Worm (Caenorhabditis elegans) whole organism, L2 larva: Measurements from ENCODE around the gene F07C3.2.

Experiments
- C34F6.9 ChIP-seq: fragments of 150-350 bp; optimal IDR thresholded peaks from 2 replicates; lab custom pipeline; 2014; ENCODE audit warnings: missing biosample characterization, missing genetic modification characterization
- F13H6.1 ChIP-seq: sonication (generic microtip); optimal IDR thresholded peaks from 2 replicates; lab custom pipeline; 2016; ENCODE audit warnings: missing genetic modification characterization, missing compliant biosample characterization
- R02D3.7 ChIP-seq: fragments of 150-350 bp; optimal IDR thresholded peaks from 2 replicates; lab custom pipeline; 2014; ENCODE audit warnings: missing biosample characterization, missing genetic modification characterization
- Y55F3AM.14 ChIP-seq: fragments of 200-800 bp; sonication (Bioruptor generic); optimal IDR thresholded peaks from 2 replicates; lab custom pipeline; 2018; ENCODE audit warnings: mild to moderate bottlenecking, missing genetic modification characterization, missing compliant biosample characterization
- ZK546.5 ChIP-seq: sonication (generic microtip); optimal IDR thresholded peaks from 2 replicates; lab custom pipeline; 2017; ENCODE audit warnings: missing biosample characterization, missing genetic modification characterization
- alr-1 ChIP-seq: fragments of 150-350 bp; optimal IDR thresholded peaks from 2 replicates; lab custom pipeline; 2014; ENCODE audit warnings: missing biosample characterization, missing genetic modification characterization
- aly-2 ChIP-seq: fragments of 150-350 bp; optimal IDR thresholded peaks from 2 replicates; lab custom pipeline; 2014; ENCODE audit warnings: missing biosample characterization, missing genetic modification characterization
- ama-1 ChIP-seq: fragments of 150-350 bp; optimal IDR thresholded peaks from 2 replicates; lab custom pipeline; 2018; ENCODE audit warnings: inconsistent platforms
- blmp-1 ChIP-seq: sonication (generic microtip); optimal IDR thresholded peaks from 2 replicates; lab custom pipeline; 2017; ENCODE audit warnings: missing genetic modification characterization, mild to moderate bottlenecking, missing compliant biosample characterization, antibody characterized with exemption, moderate library complexity; ENCODE audit not compliant: insufficient read depth
- ceh-16 ChIP-seq: fragments of 150-350 bp; optimal IDR thresholded peaks from 2 replicates; lab custom pipeline; 2014; ENCODE audit warnings: missing biosample characterization, missing genetic modification characterization
- ceh-82 ChIP-seq: fragments of 150-350 bp; optimal IDR thresholded peaks from 2 replicates; lab custom pipeline; 2014; ENCODE audit warnings: missing biosample characterization, missing genetic modification characterization
- crh-2 ChIP-seq: sonication (generic microtip); optimal IDR thresholded peaks from 2 replicates; lab custom pipeline; 2017; ENCODE audit warnings: missing biosample characterization, missing genetic modification characterization
- dmd-4 ChIP-seq: sonication (generic microtip); optimal IDR thresholded peaks from 2 replicates; lab custom pipeline; 2017; ENCODE audit warnings: missing biosample characterization, missing genetic modification characterization
- egl-27 ChIP-seq: sonication (generic microtip); optimal IDR thresholded peaks from 3 replicates; lab custom pipeline; 2017; ENCODE audit warnings: missing biosample characterization, missing genetic modification reagents, missing genetic modification characterization
- elt-1 ChIP-seq: fragments of 150-350 bp; optimal IDR thresholded peaks from 2 replicates; lab custom pipeline; 2014; ENCODE audit warnings: missing biosample characterization, missing genetic modification characterization
- elt-3 ChIP-seq: sonication (generic microtip); optimal IDR thresholded peaks from 2 replicates; lab custom pipeline; 2017; ENCODE audit warnings: missing biosample characterization, missing genetic modification characterization
- fos-1 ChIP-seq: fragments of 150-350 bp; optimal IDR thresholded peaks from 2 replicates; lab custom pipeline; 2014; ENCODE audit warnings: missing biosample characterization, missing genetic modification characterization
- gmeb-1 ChIP-seq: fragments of 150-350 bp; optimal IDR thresholded peaks from 2 replicates; lab custom pipeline; 2014; ENCODE audit warnings: missing biosample characterization, missing genetic modification characterization
- lin-11 ChIP-seq: fragments of 150-350 bp; sonication (generic microtip); optimal IDR thresholded peaks from 2 replicates; lab custom pipeline; 2014; ENCODE audit warnings: missing biosample characterization, missing genetic modification characterization, inconsistent platforms, mixed read lengths
- lin-13 ChIP-seq: fragments of 150-350 bp; optimal IDR thresholded peaks from 2 replicates; lab custom pipeline; 2014; ENCODE audit warnings: missing biosample characterization, missing genetic modification reagents, missing genetic modification characterization
- lin-39 ChIP-seq: fragments of 150-350 bp; optimal IDR thresholded peaks from 2 replicates; lab custom pipeline; 2014; ENCODE audit warnings: missing biosample characterization, missing genetic modification reagents, missing genetic modification characterization
- lsy-2 ChIP-seq, 2 experiments: fragments of 150-350 bp in 1 of 2; sonication (generic microtip) in 1 of 2; optimal IDR thresholded peaks; 2 replicates each; lab custom pipeline; 2014 to 2017; ENCODE audit warnings: missing biosample characterization in 2 of 2, missing genetic modification characterization in 2 of 2
- mab-5 ChIP-seq: fragments of 150-350 bp; optimal IDR thresholded peaks from 2 replicates; lab custom pipeline; 2014; ENCODE audit warnings: missing biosample characterization, missing genetic modification characterization
- mbf-1 ChIP-seq: sonication (generic microtip); optimal IDR thresholded peaks from 2 replicates; lab custom pipeline; 2017; ENCODE audit warnings: missing biosample characterization, missing genetic modification characterization
- mdl-1 ChIP-seq, 2 experiments: fragments of 150-350 bp in 1 of 2; sonication (generic microtip) in 1 of 2; optimal IDR thresholded peaks; 2 replicates each; lab custom pipeline; 2017; ENCODE audit warnings: missing biosample characterization in 2 of 2, missing genetic modification characterization in 2 of 2
- nhr-10 ChIP-seq: sonication (generic microtip); optimal IDR thresholded peaks from 2 replicates; lab custom pipeline; 2017; ENCODE audit warnings: missing biosample characterization, missing genetic modification characterization
- nhr-11 ChIP-seq: fragments of 150-350 bp; optimal IDR thresholded peaks from 2 replicates; lab custom pipeline; 2014; ENCODE audit warnings: missing biosample characterization, missing genetic modification characterization
- nhr-12 ChIP-seq: fragments of 150-350 bp; optimal IDR thresholded peaks from 2 replicates; lab custom pipeline; 2014; ENCODE audit warnings: missing biosample characterization, missing genetic modification characterization
- nhr-129 ChIP-seq: fragments of 150-350 bp; optimal IDR thresholded peaks from 2 replicates; lab custom pipeline; 2014; ENCODE audit warnings: missing biosample characterization, missing genetic modification characterization
- nhr-21 ChIP-seq: fragments of 150-350 bp; optimal IDR thresholded peaks from 2 replicates; lab custom pipeline; 2014; ENCODE audit warnings: missing biosample characterization, missing genetic modification characterization
- nhr-23 ChIP-seq: fragments of 150-350 bp; optimal IDR thresholded peaks from 2 replicates; lab custom pipeline; 2014; ENCODE audit warnings: missing biosample characterization, missing genetic modification reagents, missing genetic modification characterization
- nhr-237 ChIP-seq: fragments of 150-350 bp; optimal IDR thresholded peaks from 2 replicates; lab custom pipeline; 2014; ENCODE audit warnings: missing biosample characterization, missing genetic modification characterization
- nhr-25 ChIP-seq: fragments of 150-350 bp; sonication (generic microtip); optimal IDR thresholded peaks from 3 replicates; lab custom pipeline; 2014; ENCODE audit warnings: missing biosample characterization, missing genetic modification characterization
- nhr-6 ChIP-seq: fragments of 150-350 bp; optimal IDR thresholded peaks from 2 replicates; lab custom pipeline; 2014; ENCODE audit warnings: missing biosample characterization, missing genetic modification characterization
- nhr-77 ChIP-seq: fragments of 150-350 bp; optimal IDR thresholded peaks from 2 replicates; lab custom pipeline; 2014; ENCODE audit warnings: missing biosample characterization, missing genetic modification characterization
- peb-1 ChIP-seq: fragments of 150-350 bp; optimal IDR thresholded peaks from 2 replicates; lab custom pipeline; 2014; ENCODE audit warnings: missing biosample characterization, missing genetic modification characterization
- sem-4 ChIP-seq: fragments of 150-350 bp; optimal IDR thresholded peaks from 2 replicates; lab custom pipeline; 2014; ENCODE audit warnings: missing biosample characterization, missing genetic modification reagents, missing genetic modification characterization
- skn-1 ChIP-seq: sonication (generic microtip); optimal IDR thresholded peaks from 2 replicates; lab custom pipeline; 2017; ENCODE audit warnings: missing biosample characterization, missing genetic modification characterization
- sma-3 ChIP-seq: sonication (generic microtip); optimal IDR thresholded peaks from 2 replicates; lab custom pipeline; 2016; ENCODE audit warnings: missing genetic modification reagents, missing genetic modification characterization, missing compliant biosample characterization
- sma-9 ChIP-seq, 2 experiments: fragments of 150-350 bp in 1 of 2; sonication (generic microtip) in 1 of 2; optimal IDR thresholded peaks; 2 replicates each; lab custom pipeline; 2014 to 2016; ENCODE audit warnings: missing genetic modification characterization in 2 of 2, mild to moderate bottlenecking in 1 of 2, missing biosample characterization in 1 of 2, missing compliant biosample characterization in 1 of 2, missing genetic modification reagents in 1 of 2, moderate library complexity in 1 of 2
- snpc-4 ChIP-seq: fragments of 150-350 bp; optimal IDR thresholded peaks from 2 replicates; lab custom pipeline; 2014; ENCODE audit warnings: missing biosample characterization, missing genetic modification characterization
- unc-39 ChIP-seq: fragments of 150-350 bp; optimal IDR thresholded peaks from 2 replicates; lab custom pipeline; 2014; ENCODE audit warnings: missing biosample characterization, missing genetic modification characterization
- unc-55 ChIP-seq: fragments of 150-350 bp; sonication (generic microtip); optimal IDR thresholded peaks from 3 replicates; lab custom pipeline; 2014; ENCODE audit warnings: missing biosample characterization, missing genetic modification reagents, missing genetic modification characterization
- unc-62 ChIP-seq: fragments of 150-350 bp; optimal IDR thresholded peaks from 2 replicates; lab custom pipeline; 2014; ENCODE audit warnings: missing biosample characterization, missing genetic modification reagents, missing genetic modification characterization
- zag-1 ChIP-seq: fragments of 150-350 bp; optimal IDR thresholded peaks from 2 replicates; lab custom pipeline; 2014; ENCODE audit warnings: missing biosample characterization, missing genetic modification characterization
- ztf-1 ChIP-seq: fragments of 200-800 bp; sonication (Bioruptor generic); conservative IDR thresholded peaks from 2 replicates; pipeline ENCODE4 v1.3.6; 2022; ENCODE audit warnings: missing genetic modification characterization, missing compliant biosample characterization
- ztf-11 ChIP-seq: sonication (generic microtip); optimal IDR thresholded peaks from 2 replicates; lab custom pipeline; 2017; ENCODE audit warnings: missing biosample characterization, missing genetic modification characterization
- ztf-4 ChIP-seq: fragments of 150-350 bp; optimal IDR thresholded peaks from 2 replicates; lab custom pipeline; 2014; ENCODE audit warnings: missing biosample characterization, missing genetic modification characterization

The F07C3.2 gene

ce11 chrV:9274127-9275042 is 48.5 kb downstream of the F07C3.2 start:
- peak; percentile 69 for TF ChIP-seq nhr-23 (tag; lab: Kevin White, UChicago)
- no peak for TF ChIP-seq lin-39 (tag; lab: Kevin White, UChicago)
- peak; percentile 15 for TF ChIP-seq elt-1 (tag; lab: Kevin White, UChicago)
- no peak for TF ChIP-seq C34F6.9 (tag; lab: Kevin White, UChicago)
- TF ChIP-seq mab-5 = peak; percentile 27
- no peak for TF ChIP-seq skn-1 (tag; lab: Kevin White, UChicago)
- TF ChIP-seq sem-4 (tag; lab: Kevin White, UChicago) = no peak
- no peak for TF ChIP-seq fos-1
- TF ChIP-seq nhr-11 (tag; lab: Kevin White, UChicago) = no peak
- TF ChIP-seq lin-11 (tag; lab: Kevin White, UChicago) = no peak
- peak; percentile 22 for TF ChIP-seq nhr-129 (tag; lab: Kevin White, UChicago)
- TF ChIP-seq ama-1 (lab: Kevin White, UChicago) = no peak
- TF ChIP-seq unc-55 (GFP tag; lab: Kevin White, UChicago) = no peak
- no peak for TF ChIP-seq lsy-2 (tag; optimal IDR thresholded peaks at IDR 0.05; lab: Kevin White, UChicago)
- no peak for TF ChIP-seq elt-3 (tag; lab: Kevin White, UChicago)
- no peak for TF ChIP-seq nhr-237 (tag; lab: Kevin White, UChicago)
- TF ChIP-seq zag-1 (tag; lab: Kevin White, UChicago) = no peak
- TF ChIP-seq ztf-11 (tag; lab: Kevin White, UChicago) = no peak
- TF ChIP-seq egl-27 = no peak
- TF ChIP-seq peb-1 = no peak
- TF ChIP-seq snpc-4 (tag; lab: Kevin White, UChicago) = no peak
- TF ChIP-seq dmd-4 (tag; lab: Kevin White, UChicago) = no peak
- TF ChIP-seq unc-62 (GFP tag; lab: Kevin White, UChicago) = no peak
- TF ChIP-seq nhr-10 (tag; lab: Kevin White, UChicago) = no peak
- TF ChIP-seq Y55F3AM.14 (GFP tag; lab: Kevin White, UChicago) = no peak
- no peak for TF ChIP-seq F13H6.1 (tag; lab: Kevin White, UChicago)
- TF ChIP-seq unc-39 (tag; lab: Kevin White, UChicago) = no peak
- TF ChIP-seq aly-2 (tag; lab: Kevin White, UChicago) = no peak
- no peak for TF ChIP-seq ZK546.5 (tag; lab: Kevin White, UChicago)
- TF ChIP-seq sma-3 = peak; percentile 36
- peak; percentile 17 for TF ChIP-seq nhr-6 (tag; lab: Kevin White, UChicago)
- no peak for TF ChIP-seq gmeb-1 (tag; lab: Kevin White, UChicago)
- peak; percentile 69 for TF ChIP-seq sma-9 (GFP tag; optimal IDR thresholded peaks at IDR 0.05; lab: Kevin White, UChicago)
- no peak for TF ChIP-seq sma-9 (tag; optimal IDR thresholded peaks at IDR 0.05; lab: Kevin White, UChicago)
- TF ChIP-seq ceh-82 (tag; lab: Kevin White, UChicago) = no peak
- TF ChIP-seq nhr-21 (tag; lab: Kevin White, UChicago) = peak; percentile 35
- TF ChIP-seq nhr-12 (tag; lab: Kevin White, UChicago) = no peak
- no peak for TF ChIP-seq lin-13 (GFP tag; lab: Kevin White, UChicago)
- no peak for TF ChIP-seq ztf-4
- TF ChIP-seq nhr-77 (tag; lab: Kevin White, UChicago) = no peak
- TF ChIP-seq nhr-25 (tag; lab: Kevin White, UChicago) = no peak
- TF ChIP-seq mbf-1 = no peak
- no peak for TF ChIP-seq alr-1
- no peak for TF ChIP-seq ztf-1 (GFP tag; lab: Robert Waterston, UW)
- TF ChIP-seq ceh-16 (tag; lab: Kevin White, UChicago) = no peak
- no peak for TF ChIP-seq blmp-1
- TF ChIP-seq R02D3.7 (tag; lab: Kevin White, UChicago) = no peak
- no peak for TF ChIP-seq crh-2
- peak in 1 of 2 experiments; percentile 2 for TF ChIP-seq mdl-1 (tag; optimal IDR thresholded peaks at IDR 0.05; lab: Kevin White, UChicago)
